Worm (Caenorhabditis elegans) whole organism, mixed stage, embryonic: Measurements from ENCODE around the gene F55H2.7.

Source experiments
- hlh-1 ChIP-seq: fragments of 150-350 bp; optimal IDR thresholded peaks from 2 replicates; lab custom pipeline; 2014; ENCODE audit warnings: missing biosample characterization, missing genetic modification reagents, missing genetic modification characterization
- lin-13 ChIP-seq: fragments of 150-350 bp; optimal IDR thresholded peaks from 2 replicates; lab custom pipeline; 2014; ENCODE audit warnings: missing biosample characterization, missing genetic modification characterization
- nhr-76 ChIP-seq: sonication (generic microtip); optimal IDR thresholded peaks from 2 replicates; lab custom pipeline; 2017; ENCODE audit warnings: missing biosample characterization, missing genetic modification characterization
- unc-39 ChIP-seq: fragments of 150-350 bp; optimal IDR thresholded peaks from 2 replicates; lab custom pipeline; 2014; ENCODE audit warnings: missing biosample characterization, missing genetic modification characterization
- ztf-11 ChIP-seq: fragments of 150-350 bp; optimal IDR thresholded peaks from 2 replicates; lab custom pipeline; 2014; ENCODE audit warnings: missing biosample characterization, missing genetic modification characterization

ce11 chrIII:9482423-9482993 is 33.5 kb downstream of the F55H2.7 start:
- TF ChIP-seq lin-13 (tag; lab: Kevin White, UChicago) (no peak), nhr-76 (tag; lab: Kevin White, UChicago) (no peak), unc-39 (tag; lab: Kevin White, UChicago) (no peak), hlh-1 (tag; lab: Kevin White, UChicago) (no peak), ztf-11 (tag; lab: Kevin White, UChicago) (no peak)
